Fruit fly (Drosophila melanogaster): ENCODE measurements around the gene Ggt-1.

Ggt-1 gene

dm6 chrX:18506639-18507528 lies 5.4 kb downstream of the Ggt-1 start (continued):
- peak; percentile 73 for TF ChIP-seq CG11696 (GFP tag; IDR thresholded peaks at IDR 0.05)
- peak; percentile 80 for TF ChIP-seq dmrt99B (tag; optimal IDR thresholded peaks at IDR 0.05)
- TF ChIP-seq Dfd (GFP tag; optimal IDR thresholded peaks at IDR 0.05), result no peak
- TF ChIP-seq NK7.1 (GFP tag; optimal IDR thresholded peaks at IDR 0.05), result peak; percentile 75
- no peak for TF ChIP-seq cad (GFP tag; optimal IDR thresholded peaks at IDR 0.05)
- peak; percentile 60 for TF ChIP-seq CG12659 (GFP tag; optimal IDR thresholded peaks at IDR 0.05)
- TF ChIP-seq CG6854 (GFP tag; optimal IDR thresholded peaks at IDR 0.05), result peak; percentile 67
- peak; percentile 81 for TF ChIP-seq Antp (GFP tag; optimal IDR thresholded peaks at IDR 0.05)
- TF ChIP-seq fd64A (GFP tag; optimal IDR thresholded peaks at IDR 0.05), result no peak
- TF ChIP-seq CG30020 (tag; optimal IDR thresholded peaks at IDR 0.05), result no peak
- peak; percentile 71 for TF ChIP-seq org-1 (GFP tag; optimal IDR thresholded peaks at IDR 0.05)
- no peak for TF ChIP-seq tio (GFP tag; optimal IDR thresholded peaks at IDR 0.05)
- TF ChIP-seq Trl (optimal IDR thresholded peaks at IDR 0.05), result no peak
- TF ChIP-seq Trl (GFP tag; optimal IDR thresholded peaks at IDR 0.05), result peak; percentile 86
- no peak for TF ChIP-seq CG2129 (GFP tag; IDR thresholded peaks at IDR 0.05; ENCODE audit: partially characterized antibody)
- TF ChIP-seq CG17568 (GFP tag; optimal IDR thresholded peaks at IDR 0.05), result peak; percentile 31
- peak; percentile 85 for TF ChIP-seq CG4424 (GFP tag; optimal IDR thresholded peaks at IDR 0.05)
- peak; percentile 23 for TF ChIP-seq Abd-B (GFP tag; optimal IDR thresholded peaks at IDR 0.05)
- TF ChIP-seq Dip2 (GFP tag; IDR thresholded peaks at IDR 0.05), result no peak
- peak; percentile 64 for TF ChIP-seq shn (GFP tag; optimal IDR thresholded peaks at IDR 0.05)
- peak; percentile 42 for TF ChIP-seq CG15601 (tag; optimal IDR thresholded peaks at IDR 0.05)
- TF ChIP-seq gcm2 (GFP tag; optimal IDR thresholded peaks at IDR 0.05), result peak; percentile 46
- no peak for TF ChIP-seq twi (tag; optimal IDR thresholded peaks at IDR 0.05)
- peak; percentile 60 for TF ChIP-seq CG13123 (GFP tag; optimal IDR thresholded peaks at IDR 0.05)
- no peak for TF ChIP-seq fd3F (GFP tag; optimal IDR thresholded peaks at IDR 0.05)
- peak; percentile 76 for TF ChIP-seq pros (GFP tag; optimal IDR thresholded peaks at IDR 0.05)
- peak; percentile 27 to 78 for TF ChIP-seq Hr51 (GFP tag; optimal IDR thresholded peaks at IDR 0.05)
- no peak for TF ChIP-seq schlank (tag; optimal IDR thresholded peaks at IDR 0.05)
- TF ChIP-seq Ada2b (GFP tag; IDR thresholded peaks at IDR 0.05), result peak; percentile 87
- TF ChIP-seq da (GFP tag; optimal IDR thresholded peaks at IDR 0.05), result peak; percentile 25
- TF ChIP-seq gsb-n (tag; optimal IDR thresholded peaks at IDR 0.05), result peak; percentile 49
- peak; percentile 26 for TF ChIP-seq CG3407 (GFP tag; optimal IDR thresholded peaks at IDR 0.05)
- TF ChIP-seq Hmx (GFP tag; optimal IDR thresholded peaks at IDR 0.05), result peak; percentile 15
- TF ChIP-seq danr (GFP tag; IDR thresholded peaks at IDR 0.05), result peak; percentile 10; the same call in 1 of the 2 replicates
- no peak for TF ChIP-seq CG9797 (GFP tag; optimal IDR thresholded peaks at IDR 0.05)
- TF ChIP-seq Hr78 (GFP tag; optimal IDR thresholded peaks at IDR 0.05), result no peak
- TF ChIP-seq zfh2 (GFP tag; optimal IDR thresholded peaks at IDR 0.05), result peak; percentile 56
- TF ChIP-seq ase (GFP tag; IDR thresholded peaks at IDR 0.05), result peak; percentile 80
- peak; percentile 89 for TF ChIP-seq Ets65A (GFP tag)
- TF ChIP-seq CG9876 (GFP tag; optimal IDR thresholded peaks at IDR 0.05), result peak; percentile 3
- TF ChIP-seq gem (tag; optimal IDR thresholded peaks at IDR 0.05), result peak; percentile 83
- TF ChIP-seq CG10209 (GFP tag; optimal IDR thresholded peaks at IDR 0.05), result peak; percentile 81
- peak; percentile 41; the same call in 1 of the 3 replicates for TF ChIP-seq CG7357 (GFP tag; IDR thresholded peaks at IDR 0.05)
- TF ChIP-seq hkb (optimal IDR thresholded peaks at IDR 0.05), result no peak
- peak; percentile 95 for TF ChIP-seq hkb (GFP tag; IDR thresholded peaks at IDR 0.05)
- peak; percentile 59 for TF ChIP-seq tap (tag; optimal IDR thresholded peaks at IDR 0.05)
- TF ChIP-seq CG12155 (GFP tag; optimal IDR thresholded peaks at IDR 0.05), result peak; percentile 76
- TF ChIP-seq CG8290 (GFP tag; optimal IDR thresholded peaks at IDR 0.05), result peak; percentile 12
- peak in 1 of 2 experiments; percentile 81 for TF ChIP-seq CG8290 (tag; optimal IDR thresholded peaks at IDR 0.05)
- TF ChIP-seq inv (GFP tag; IDR thresholded peaks at IDR 0.05; ENCODE audit: partially characterized antibody), result no peak

All from whole organism, embryonic.